Worm (Caenorhabditis elegans) whole organism, late embryonic: ENCODE measurements around the gene F49C5.5.

Experiments used
- gmeb-2 ChIP-seq: sonication (generic microtip); optimal IDR thresholded peaks from 2 replicates; lab custom pipeline; 2016; ENCODE audit warnings: missing genetic modification characterization, inconsistent platforms, missing compliant biosample characterization
- hlh-30 ChIP-seq: sonication (generic microtip); optimal IDR thresholded peaks from 2 replicates; lab custom pipeline; 2017; ENCODE audit warnings: antibody characterized with exemption, missing genetic modification characterization, missing compliant biosample characterization; ENCODE audit not compliant: insufficient read depth
- madf-2 ChIP-seq: sonication (generic microtip); optimal IDR thresholded peaks from 2 replicates; lab custom pipeline; 2017; ENCODE audit warnings: missing genetic modification characterization, missing compliant biosample characterization
- nfya-1 ChIP-seq: sonication (generic microtip); optimal IDR thresholded peaks from 2 replicates; lab custom pipeline; 2017; ENCODE audit warnings: missing genetic modification characterization, mild to moderate bottlenecking, missing compliant biosample characterization, antibody characterized with exemption, moderate library complexity
- pha-4 ChIP-seq: fragments of 150-350 bp; optimal IDR thresholded peaks from 2 replicates; lab custom pipeline; 2018; ENCODE audit warnings: missing biosample characterization, missing genetic modification reagents, missing genetic modification characterization

DNA sequence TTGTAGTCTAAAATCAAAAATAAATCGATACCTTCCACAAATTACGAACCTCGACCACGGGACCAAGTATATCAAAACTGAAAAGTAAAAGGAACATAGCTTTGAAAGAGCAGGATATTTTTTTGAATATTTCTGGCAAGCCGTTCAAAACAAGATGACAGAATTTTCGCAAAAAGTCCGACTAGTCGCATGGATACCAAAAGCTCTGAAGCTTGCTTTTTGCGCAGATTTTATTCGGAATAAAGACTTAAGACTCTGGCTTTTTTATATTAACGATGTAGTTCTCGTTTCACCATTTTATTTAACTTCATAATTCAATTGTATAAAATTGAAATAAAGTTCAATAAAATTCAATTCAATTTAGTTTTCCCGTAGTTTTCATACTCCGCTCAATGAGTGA lies 27.2 kb upstream of the F49C5.5 start, which contains the start of gene Y38E10A.2:
- TF ChIP-seq nfya-1 (tag; lab: Kevin White, UChicago) (no peak), gmeb-2 (no peak), pha-4 (tag; lab: Kevin White, UChicago) (no peak), hlh-30 (tag; lab: Kevin White, UChicago) (no peak), madf-2 (tag; lab: Kevin White, UChicago) (no peak)
